Fruit fly (Drosophila melanogaster) whole organism, wandering third instar larva: ENCODE data around the gene Mau2.
A peak's percentile ranks its signal among the peaks of the same experiment; 100 is the strongest.

ENCODE experiments used
- Abd-B ChIP-seq: fragments of >200 bp; optimal IDR thresholded peaks from 2 replicates; lab custom pipeline; 2017; ENCODE audit warnings: missing biosample characterization, missing genetic modification characterization
- CG32264 ChIP-seq: fragments of 200-800 bp; sonication (Bioruptor generic); optimal IDR thresholded peaks from 2 replicates; lab custom pipeline; 2016; ENCODE audit warnings: missing biosample characterization, missing genetic modification characterization
- CG9705 ChIP-seq: fragments of 200-800 bp; sonication (Bioruptor generic); optimal IDR thresholded peaks from 2 replicates; lab custom pipeline; 2018; ENCODE audit warnings: missing biosample characterization, mild to moderate bottlenecking, missing genetic modification characterization
- CrebA ChIP-seq: fragments of 200-800 bp; sonication (Bioruptor generic); optimal IDR thresholded peaks from 2 replicates; lab custom pipeline; 2016; ENCODE audit warnings: missing biosample characterization, mild to moderate bottlenecking, missing genetic modification characterization, borderline replicate concordance
- Dfd ChIP-seq: fragments of >200 bp; optimal IDR thresholded peaks from 2 replicates; lab custom pipeline; 2017; ENCODE audit warnings: missing biosample characterization, missing genetic modification characterization
- Dif ChIP-seq: fragments of 200-275, 200-300 bp; sonication (Bioruptor generic); optimal IDR thresholded peaks from 2 replicates; lab custom pipeline; 2018; ENCODE audit warnings: missing biosample characterization, missing genetic modification characterization; ENCODE audit not compliant: partially characterized antibody
- GATAd ChIP-seq: sonication (Bioruptor generic); optimal IDR thresholded peaks from 2 replicates; lab custom pipeline; 2016; ENCODE audit warnings: missing biosample characterization, missing genetic modification characterization
- HLH106 ChIP-seq: fragments of 200-800 bp; optimal IDR thresholded peaks from 3 replicates; lab custom pipeline; 2019; ENCODE audit warnings: missing biosample characterization, mild to moderate bottlenecking, missing genetic modification characterization, moderate library complexity
- Hnf4 ChIP-seq: fragments of 200-800 bp; sonication (Bioruptor generic); optimal IDR thresholded peaks from 2 replicates; lab custom pipeline; 2016; ENCODE audit warnings: missing biosample characterization, mild to moderate bottlenecking, missing genetic modification characterization
- Hr78 ChIP-seq: fragments of >200 bp; optimal IDR thresholded peaks from 2 replicates; lab custom pipeline; 2017; ENCODE audit warnings: missing biosample characterization, missing genetic modification characterization
- Hr83 ChIP-seq: fragments of 200-300 bp; sonication (Bioruptor generic); optimal IDR thresholded peaks from 2 replicates; lab custom pipeline; 2016; ENCODE audit warnings: missing biosample characterization, mild to moderate bottlenecking, missing genetic modification characterization, moderate library complexity; ENCODE audit not compliant: poor library complexity, severe bottlenecking
- Jra ChIP-seq: sonication (Bioruptor generic); optimal IDR thresholded peaks from 2 replicates; lab custom pipeline; 2016; ENCODE audit warnings: missing biosample characterization, missing genetic modification characterization
- Mio ChIP-seq: sonication (Bioruptor generic); optimal IDR thresholded peaks from 2 replicates; lab custom pipeline; 2016; ENCODE audit warnings: missing biosample characterization, missing genetic modification characterization
- Myc ChIP-seq: fragments of >200 bp; optimal IDR thresholded peaks from 2 replicates; lab custom pipeline; 2017
- N ChIP-seq: fragments of >200 bp; optimal IDR thresholded peaks from 2 replicates; lab custom pipeline; 2018; ENCODE audit warnings: missing biosample characterization, missing external identifiers, missing genetic modification characterization
- OdsH ChIP-seq: fragments of 200-800 bp; sonication (Bioruptor generic); optimal IDR thresholded peaks from 2 replicates; lab custom pipeline; 2016; ENCODE audit warnings: missing biosample characterization, mild to moderate bottlenecking, missing genetic modification characterization
- Rel ChIP-seq, 2 experiments: fragments of 200-800 bp; sonication (Bioruptor generic) in 1 of 2; optimal IDR thresholded peaks; 2 replicates in 1 of 2; 3 replicates in 1 of 2; lab custom pipeline; 2016 to 2019; ENCODE audit warnings: mild to moderate bottlenecking in 2 of 2, missing biosample characterization in 2 of 2, missing genetic modification characterization in 2 of 2, moderate library complexity in 1 of 2
- Sp1 ChIP-seq: fragments of 200-800 bp; sonication (Bioruptor generic); optimal IDR thresholded peaks from 3 replicates; lab custom pipeline; 2019; ENCODE audit warnings: missing biosample characterization, mild to moderate bottlenecking, missing genetic modification characterization, moderate library complexity
- Vsx2 ChIP-seq: fragments of 200-300, 225-300 bp; sonication (Bioruptor generic); optimal IDR thresholded peaks from 2 replicates; lab custom pipeline; 2018; ENCODE audit warnings: missing biosample characterization, missing genetic modification characterization; ENCODE audit not compliant: partially characterized antibody
- br ChIP-seq: fragments of 200-800 bp; sonication (Bioruptor generic); optimal IDR thresholded peaks from 2 replicates; lab custom pipeline; 2016; ENCODE audit warnings: missing biosample characterization, missing genetic modification characterization
- brk ChIP-seq: fragments of 200-800 bp; sonication (Bioruptor generic); optimal IDR thresholded peaks from 2 replicates; lab custom pipeline; 2016; ENCODE audit warnings: missing biosample characterization, mild to moderate bottlenecking, missing genetic modification characterization
- dl ChIP-seq, 2 experiments: fragments of 175-275, 200-275 bp in 1 of 2; fragments of 200-275 bp in 1 of 2; sonication (Bioruptor generic); optimal IDR thresholded peaks; lab custom pipeline; 2018; ENCODE audit warnings: mild to moderate bottlenecking in 2 of 2, missing biosample characterization in 2 of 2, missing genetic modification characterization in 2 of 2, moderate library complexity in 2 of 2; ENCODE audit not compliant: partially characterized antibody in 2 of 2, insufficient read depth in 1 of 2
- dmrt93B ChIP-seq: fragments of 200-800 bp; sonication (Bioruptor generic); optimal IDR thresholded peaks from 2 replicates; lab custom pipeline; 2018; ENCODE audit warnings: missing biosample characterization, mild to moderate bottlenecking, missing genetic modification characterization
- dsf ChIP-seq: sonication (Bioruptor generic); optimal IDR thresholded peaks from 2 replicates; lab custom pipeline; 2016; ENCODE audit warnings: missing biosample characterization, missing genetic modification characterization, borderline replicate concordance
- ey ChIP-seq: fragments of 200-800 bp; sonication (Bioruptor generic); optimal IDR thresholded peaks from 2 replicates; lab custom pipeline; 2016; ENCODE audit warnings: missing biosample characterization, missing genetic modification characterization
- foxo ChIP-seq, 2 experiments: fragments of 200-800 bp; sonication (Bioruptor generic); optimal IDR thresholded peaks; 2 replicates in 1 of 2; 3 replicates in 1 of 2; lab custom pipeline; 2016 to 2017; ENCODE audit warnings: missing biosample characterization in 2 of 2, missing genetic modification characterization in 2 of 2
- fru ChIP-seq: fragments of 200-800 bp; sonication (Bioruptor generic); optimal IDR thresholded peaks from 3 replicates; lab custom pipeline; 2016; ENCODE audit warnings: missing biosample characterization, mild to moderate bottlenecking, missing genetic modification characterization
- h ChIP-seq: fragments of 200-800 bp; sonication (Bioruptor generic); optimal IDR thresholded peaks from 3 replicates; lab custom pipeline; 2016; ENCODE audit warnings: missing biosample characterization, mild to moderate bottlenecking, missing genetic modification characterization
- jim ChIP-seq: fragments of 175-275, 200-325 bp; sonication (Bioruptor generic); optimal IDR thresholded peaks from 2 replicates; lab custom pipeline; 2016; ENCODE audit warnings: missing biosample characterization, mild to moderate bottlenecking, missing genetic modification characterization
- pan ChIP-seq: fragments of >200 bp; optimal IDR thresholded peaks from 2 replicates; lab custom pipeline; 2017
- psq ChIP-seq: fragments of 200-800 bp; sonication (Bioruptor generic); optimal IDR thresholded peaks from 3 replicates; lab custom pipeline; 2017; ENCODE audit warnings: missing biosample characterization, mild to moderate bottlenecking, missing genetic modification characterization, moderate library complexity
- rgr ChIP-seq: fragments of 200-800 bp; sonication (Bioruptor generic); optimal IDR thresholded peaks from 3 replicates; lab custom pipeline; 2016; ENCODE audit warnings: missing biosample characterization, mild to moderate bottlenecking, missing genetic modification characterization
- sage ChIP-seq: fragments of 200-800 bp; sonication (Bioruptor generic); optimal IDR thresholded peaks from 2 replicates; lab custom pipeline; 2016; ENCODE audit warnings: missing biosample characterization, mild to moderate bottlenecking, missing genetic modification characterization
- sv ChIP-seq: fragments of 200-800 bp; sonication (Bioruptor generic); optimal IDR thresholded peaks from 3 replicates; lab custom pipeline; 2016; ENCODE audit warnings: missing biosample characterization, missing genetic modification characterization
- tai ChIP-seq: sonication (Bioruptor generic); optimal IDR thresholded peaks from 2 replicates; lab custom pipeline; 2016; ENCODE audit warnings: missing biosample characterization, missing genetic modification characterization
- usp ChIP-seq: fragments of >200 bp; optimal IDR thresholded peaks from 2 replicates; lab custom pipeline; 2017; ENCODE audit warnings: missing biosample characterization, missing genetic modification characterization
- woc ChIP-seq: sonication (Bioruptor generic); optimal IDR thresholded peaks from 2 replicates; lab custom pipeline; 2016; ENCODE audit warnings: missing biosample characterization, mild to moderate bottlenecking, missing genetic modification characterization

The Mau2 gene

DNA sequence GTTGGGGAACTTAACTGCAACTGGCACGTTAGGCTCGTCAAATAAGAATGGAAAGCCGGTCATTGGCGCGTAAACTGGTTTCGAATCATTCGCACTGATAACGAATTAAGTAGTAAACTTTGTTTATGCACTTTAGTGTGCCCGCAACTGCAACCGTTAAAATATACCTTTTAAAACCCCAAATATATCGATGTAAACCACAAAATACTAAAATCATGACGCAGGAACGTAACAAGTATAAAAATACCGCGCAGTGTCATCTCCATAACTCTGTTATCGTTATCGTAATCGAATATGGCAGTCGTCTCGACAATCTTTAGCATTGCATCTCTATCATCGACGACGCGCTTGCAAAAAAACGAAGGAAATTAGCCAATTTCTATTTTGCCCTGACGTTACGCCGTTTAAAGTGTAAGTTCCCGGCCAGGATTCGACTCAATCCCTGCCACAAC is 16.3 kb downstream of the Mau2 start, which contains the start of the genes CG31344 and Caf1-55:
Gene CG31344 (minus strand): TSS at position 51 of the 452 bp plus-strand sequence.
Gene Caf1-55 (plus strand): TSS at position 298 of the 452 bp plus-strand sequence.
- no peak for TF ChIP-seq Abd-B (GFP tag; lab: Kevin White, UChicago)
- no peak for TF ChIP-seq psq (GFP tag; lab: Kevin White, UChicago)
- no peak for TF ChIP-seq Rel (GFP tag; optimal IDR thresholded peaks at IDR 0.05; lab: Kevin White, UChicago)
- peak; percentile 70 for TF ChIP-seq Rel (tag; optimal IDR thresholded peaks at IDR 0.05; lab: Kevin White, UChicago)
- peak; percentile 10 for TF ChIP-seq ey
- TF ChIP-seq Jra (GFP tag; lab: Kevin White, UChicago), result peak; percentile 50
- TF ChIP-seq dsf, result peak; percentile 19

DNA sequence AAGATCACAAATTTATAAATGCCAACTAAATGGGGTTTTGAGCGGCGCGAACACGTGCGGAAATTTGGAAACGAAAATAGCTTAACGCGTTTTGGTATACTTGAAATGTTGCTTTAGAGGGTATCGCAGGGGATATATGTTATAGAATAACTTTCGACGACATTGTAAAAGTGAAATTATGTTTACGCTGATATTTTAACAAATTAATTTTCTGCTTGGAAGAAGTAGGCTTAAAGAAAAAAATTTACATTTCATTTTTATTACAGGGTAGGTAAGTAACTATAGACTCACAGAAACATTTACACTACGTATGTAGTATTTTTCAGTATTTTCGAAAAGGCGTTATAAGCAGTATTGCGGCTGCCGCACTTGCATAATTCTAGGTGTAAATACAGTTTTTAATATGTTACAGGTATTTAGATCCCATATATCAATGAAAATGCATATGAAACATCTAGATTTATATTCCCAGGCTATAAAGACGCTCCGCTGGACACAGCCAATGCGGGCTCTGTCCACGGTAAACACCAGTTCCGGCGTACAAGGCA is 20.4 kb downstream of the Mau2 start, which contains the start of the genes Art3 and mRpS10:
Gene Art3 (minus strand): TSS at position 80 of the 548 bp plus-strand sequence.
Gene mRpS10 (plus strand): TSS at position 337 of the 548 bp plus-strand sequence.
- peak; percentile 99 for TF ChIP-seq sage (GFP tag; lab: Kevin White, UChicago)
- peak; percentile 100 for TF ChIP-seq Hnf4 (GFP tag; lab: Kevin White, UChicago)
- TF ChIP-seq usp, result no peak
- TF ChIP-seq Dfd (GFP tag; lab: Kevin White, UChicago), result peak; percentile 99
- peak; percentile 48 for TF ChIP-seq Myc
- TF ChIP-seq N, result no peak
- TF ChIP-seq ey, result peak; percentile 99
- peak; percentile 100 for TF ChIP-seq OdsH (GFP tag; lab: Kevin White, UChicago)
- peak; percentile 99 for TF ChIP-seq Jra (GFP tag; lab: Kevin White, UChicago)
- TF ChIP-seq Abd-B (GFP tag; lab: Kevin White, UChicago), result no peak
- peak; percentile 97 to 100 for TF ChIP-seq foxo (GFP tag; optimal IDR thresholded peaks at IDR 0.05; lab: Kevin White, UChicago)
- peak; percentile 99 for TF ChIP-seq sv (GFP tag; lab: Kevin White, UChicago)
- TF ChIP-seq fru (GFP tag; lab: Kevin White, UChicago), result peak; percentile 100
- TF ChIP-seq Hr78 (GFP tag; lab: Kevin White, UChicago), result no peak
- peak; percentile 100 for TF ChIP-seq dmrt93B (GFP tag; lab: Kevin White, UChicago)
- TF ChIP-seq CG9705 (GFP tag; lab: Kevin White, UChicago), result peak; percentile 100
- peak; percentile 100 for TF ChIP-seq Sp1 (GFP tag; lab: Kevin White, UChicago)
- TF ChIP-seq woc (GFP tag; lab: Kevin White, UChicago), result peak; percentile 99
- peak; percentile 96 for TF ChIP-seq Mio
- TF ChIP-seq dl (GFP tag; optimal IDR thresholded peaks at IDR 0.05; lab: Kevin White, UChicago; ENCODE audit: insufficient read depth in 1 of 2, partially characterized antibody in 2 of 2), result no peak
- no peak for TF ChIP-seq CrebA
- TF ChIP-seq h (GFP tag; lab: Kevin White, UChicago), result peak; percentile 100
- peak; percentile 100 for TF ChIP-seq HLH106 (tag; lab: Kevin White, UChicago)
- peak; percentile 99 for TF ChIP-seq psq (GFP tag; lab: Kevin White, UChicago)
- no peak for TF ChIP-seq Vsx2
- peak; percentile 91 for TF ChIP-seq Rel (GFP tag; optimal IDR thresholded peaks at IDR 0.05; lab: Kevin White, UChicago)
- TF ChIP-seq Rel (tag; optimal IDR thresholded peaks at IDR 0.05; lab: Kevin White, UChicago), result peak; percentile 99
- no peak for TF ChIP-seq tai (GFP tag; lab: Kevin White, UChicago)
- peak; percentile 91 for TF ChIP-seq pan (lab: Kevin White, UChicago)
- peak; percentile 100 for TF ChIP-seq rgr (GFP tag; lab: Kevin White, UChicago)
- peak; percentile 89 for TF ChIP-seq jim
- peak; percentile 99 for TF ChIP-seq CG32264 (GFP tag; lab: Kevin White, UChicago)
- no peak for TF ChIP-seq brk (GFP tag; lab: Kevin White, UChicago)
- peak; percentile 98 for TF ChIP-seq dsf
- no peak for TF ChIP-seq Dif (GFP tag; lab: Kevin White, UChicago)
- TF ChIP-seq GATAd, result peak; percentile 99
- peak; percentile 99 for TF ChIP-seq Hr83
- peak; percentile 99 for TF ChIP-seq br (GFP tag; lab: Kevin White, UChicago)
